Worm (Caenorhabditis elegans) whole organism, L2 larva: ENCODE results near the gene cyn-11.
A peak's percentile ranks its signal among the peaks of the same experiment; 100 is the strongest.

Experiments
- C34F6.9 ChIP-seq: fragments of 150-350 bp; optimal IDR thresholded peaks from 2 replicates; lab custom pipeline; 2014; ENCODE audit warnings: missing biosample characterization, missing genetic modification characterization
- F13H6.1 ChIP-seq: sonication (generic microtip); optimal IDR thresholded peaks from 2 replicates; lab custom pipeline; 2016; ENCODE audit warnings: missing genetic modification characterization, missing compliant biosample characterization
- R02D3.7 ChIP-seq: fragments of 150-350 bp; optimal IDR thresholded peaks from 2 replicates; lab custom pipeline; 2014; ENCODE audit warnings: missing biosample characterization, missing genetic modification characterization
- Y55F3AM.14 ChIP-seq: fragments of 200-800 bp; sonication (Bioruptor generic); optimal IDR thresholded peaks from 2 replicates; lab custom pipeline; 2018; ENCODE audit warnings: mild to moderate bottlenecking, missing genetic modification characterization, missing compliant biosample characterization
- ZK546.5 ChIP-seq: sonication (generic microtip); optimal IDR thresholded peaks from 2 replicates; lab custom pipeline; 2017; ENCODE audit warnings: missing biosample characterization, missing genetic modification characterization
- alr-1 ChIP-seq: fragments of 150-350 bp; optimal IDR thresholded peaks from 2 replicates; lab custom pipeline; 2014; ENCODE audit warnings: missing biosample characterization, missing genetic modification characterization
- ama-1 ChIP-seq: fragments of 150-350 bp; optimal IDR thresholded peaks from 2 replicates; lab custom pipeline; 2018; ENCODE audit warnings: inconsistent platforms
- blmp-1 ChIP-seq: sonication (generic microtip); optimal IDR thresholded peaks from 2 replicates; lab custom pipeline; 2017; ENCODE audit warnings: missing genetic modification characterization, mild to moderate bottlenecking, missing compliant biosample characterization, antibody characterized with exemption, moderate library complexity; ENCODE audit not compliant: insufficient read depth
- ceh-16 ChIP-seq: fragments of 150-350 bp; optimal IDR thresholded peaks from 2 replicates; lab custom pipeline; 2014; ENCODE audit warnings: missing biosample characterization, missing genetic modification characterization
- ceh-82 ChIP-seq: fragments of 150-350 bp; optimal IDR thresholded peaks from 2 replicates; lab custom pipeline; 2014; ENCODE audit warnings: missing biosample characterization, missing genetic modification characterization
- crh-2 ChIP-seq: sonication (generic microtip); optimal IDR thresholded peaks from 2 replicates; lab custom pipeline; 2017; ENCODE audit warnings: missing biosample characterization, missing genetic modification characterization
- egl-27 ChIP-seq: sonication (generic microtip); optimal IDR thresholded peaks from 3 replicates; lab custom pipeline; 2017; ENCODE audit warnings: missing biosample characterization, missing genetic modification reagents, missing genetic modification characterization
- elt-1 ChIP-seq: fragments of 150-350 bp; optimal IDR thresholded peaks from 2 replicates; lab custom pipeline; 2014; ENCODE audit warnings: missing biosample characterization, missing genetic modification characterization
- gmeb-1 ChIP-seq: fragments of 150-350 bp; optimal IDR thresholded peaks from 2 replicates; lab custom pipeline; 2014; ENCODE audit warnings: missing biosample characterization, missing genetic modification characterization
- lin-11 ChIP-seq: fragments of 150-350 bp; sonication (generic microtip); optimal IDR thresholded peaks from 2 replicates; lab custom pipeline; 2014; ENCODE audit warnings: missing biosample characterization, missing genetic modification characterization, inconsistent platforms, mixed read lengths
- lin-13 ChIP-seq: fragments of 150-350 bp; optimal IDR thresholded peaks from 2 replicates; lab custom pipeline; 2014; ENCODE audit warnings: missing biosample characterization, missing genetic modification reagents, missing genetic modification characterization
- lin-39 ChIP-seq: fragments of 150-350 bp; optimal IDR thresholded peaks from 2 replicates; lab custom pipeline; 2014; ENCODE audit warnings: missing biosample characterization, missing genetic modification reagents, missing genetic modification characterization
- lsy-2 ChIP-seq, 2 experiments: fragments of 150-350 bp in 1 of 2; sonication (generic microtip) in 1 of 2; optimal IDR thresholded peaks; 2 replicates each; lab custom pipeline; 2014 to 2017; ENCODE audit warnings: missing biosample characterization in 2 of 2, missing genetic modification characterization in 2 of 2
- mdl-1 ChIP-seq, 2 experiments: fragments of 150-350 bp in 1 of 2; sonication (generic microtip) in 1 of 2; optimal IDR thresholded peaks; 2 replicates each; lab custom pipeline; 2017; ENCODE audit warnings: missing biosample characterization in 2 of 2, missing genetic modification characterization in 2 of 2
- nhr-10 ChIP-seq: sonication (generic microtip); optimal IDR thresholded peaks from 2 replicates; lab custom pipeline; 2017; ENCODE audit warnings: missing biosample characterization, missing genetic modification characterization
- nhr-129 ChIP-seq: fragments of 150-350 bp; optimal IDR thresholded peaks from 2 replicates; lab custom pipeline; 2014; ENCODE audit warnings: missing biosample characterization, missing genetic modification characterization
- nhr-21 ChIP-seq: fragments of 150-350 bp; optimal IDR thresholded peaks from 2 replicates; lab custom pipeline; 2014; ENCODE audit warnings: missing biosample characterization, missing genetic modification characterization
- nhr-23 ChIP-seq: fragments of 150-350 bp; optimal IDR thresholded peaks from 2 replicates; lab custom pipeline; 2014; ENCODE audit warnings: missing biosample characterization, missing genetic modification reagents, missing genetic modification characterization
- nhr-237 ChIP-seq: fragments of 150-350 bp; optimal IDR thresholded peaks from 2 replicates; lab custom pipeline; 2014; ENCODE audit warnings: missing biosample characterization, missing genetic modification characterization
- nhr-25 ChIP-seq: fragments of 150-350 bp; sonication (generic microtip); optimal IDR thresholded peaks from 3 replicates; lab custom pipeline; 2014; ENCODE audit warnings: missing biosample characterization, missing genetic modification characterization
- nhr-6 ChIP-seq: fragments of 150-350 bp; optimal IDR thresholded peaks from 2 replicates; lab custom pipeline; 2014; ENCODE audit warnings: missing biosample characterization, missing genetic modification characterization
- nhr-77 ChIP-seq: fragments of 150-350 bp; optimal IDR thresholded peaks from 2 replicates; lab custom pipeline; 2014; ENCODE audit warnings: missing biosample characterization, missing genetic modification characterization
- sem-4 ChIP-seq: fragments of 150-350 bp; optimal IDR thresholded peaks from 2 replicates; lab custom pipeline; 2014; ENCODE audit warnings: missing biosample characterization, missing genetic modification reagents, missing genetic modification characterization
- sma-3 ChIP-seq: sonication (generic microtip); optimal IDR thresholded peaks from 2 replicates; lab custom pipeline; 2016; ENCODE audit warnings: missing genetic modification reagents, missing genetic modification characterization, missing compliant biosample characterization
- sma-9 ChIP-seq, 2 experiments: fragments of 150-350 bp in 1 of 2; sonication (generic microtip) in 1 of 2; optimal IDR thresholded peaks; 2 replicates each; lab custom pipeline; 2014 to 2016; ENCODE audit warnings: missing genetic modification characterization in 2 of 2, mild to moderate bottlenecking in 1 of 2, missing biosample characterization in 1 of 2, missing compliant biosample characterization in 1 of 2, missing genetic modification reagents in 1 of 2, moderate library complexity in 1 of 2
- unc-39 ChIP-seq: fragments of 150-350 bp; optimal IDR thresholded peaks from 2 replicates; lab custom pipeline; 2014; ENCODE audit warnings: missing biosample characterization, missing genetic modification characterization
- unc-55 ChIP-seq: fragments of 150-350 bp; sonication (generic microtip); optimal IDR thresholded peaks from 3 replicates; lab custom pipeline; 2014; ENCODE audit warnings: missing biosample characterization, missing genetic modification reagents, missing genetic modification characterization
- unc-62 ChIP-seq: fragments of 150-350 bp; optimal IDR thresholded peaks from 2 replicates; lab custom pipeline; 2014; ENCODE audit warnings: missing biosample characterization, missing genetic modification reagents, missing genetic modification characterization
- ztf-4 ChIP-seq: fragments of 150-350 bp; optimal IDR thresholded peaks from 2 replicates; lab custom pipeline; 2014; ENCODE audit warnings: missing biosample characterization, missing genetic modification characterization

The cyn-11 gene

DNA sequence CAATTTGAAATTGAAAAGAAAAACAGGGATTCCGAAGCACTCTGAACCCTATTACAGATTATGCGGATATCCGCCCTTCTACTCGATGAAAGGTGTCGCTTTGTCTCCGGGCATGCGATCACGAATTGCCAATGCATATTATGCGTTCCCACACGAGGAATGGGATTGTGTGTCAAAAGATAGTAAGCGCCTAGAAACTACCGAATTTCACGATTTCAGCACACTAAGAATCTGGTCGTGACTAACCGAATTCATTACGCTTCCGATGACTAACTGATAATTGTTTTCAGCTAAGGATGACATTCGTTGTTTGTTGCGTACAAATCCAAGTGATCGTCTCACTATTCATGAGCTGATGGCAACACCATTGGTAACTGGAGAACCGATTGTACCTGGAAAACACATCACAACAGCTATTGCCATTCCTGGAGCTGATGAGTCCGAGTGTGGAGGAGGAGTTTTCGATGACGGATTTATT is 30.3 kb upstream of the cyn-11 start:
- TF ChIP-seq unc-39 (tag; lab: Kevin White, UChicago), result no peak
- no peak for TF ChIP-seq ceh-82
- TF ChIP-seq sem-4 (tag; lab: Kevin White, UChicago), result peak; percentile 56
- TF ChIP-seq ama-1 (lab: Kevin White, UChicago), result peak; percentile 52
- TF ChIP-seq lin-11 (tag; lab: Kevin White, UChicago), result no peak
- TF ChIP-seq nhr-25, result peak; percentile 25
- no peak for TF ChIP-seq mdl-1 (tag; optimal IDR thresholded peaks at IDR 0.05; lab: Kevin White, UChicago)
- TF ChIP-seq lsy-2 (tag; optimal IDR thresholded peaks at IDR 0.05; lab: Kevin White, UChicago), result no peak
- TF ChIP-seq ceh-16, result no peak

DNA sequence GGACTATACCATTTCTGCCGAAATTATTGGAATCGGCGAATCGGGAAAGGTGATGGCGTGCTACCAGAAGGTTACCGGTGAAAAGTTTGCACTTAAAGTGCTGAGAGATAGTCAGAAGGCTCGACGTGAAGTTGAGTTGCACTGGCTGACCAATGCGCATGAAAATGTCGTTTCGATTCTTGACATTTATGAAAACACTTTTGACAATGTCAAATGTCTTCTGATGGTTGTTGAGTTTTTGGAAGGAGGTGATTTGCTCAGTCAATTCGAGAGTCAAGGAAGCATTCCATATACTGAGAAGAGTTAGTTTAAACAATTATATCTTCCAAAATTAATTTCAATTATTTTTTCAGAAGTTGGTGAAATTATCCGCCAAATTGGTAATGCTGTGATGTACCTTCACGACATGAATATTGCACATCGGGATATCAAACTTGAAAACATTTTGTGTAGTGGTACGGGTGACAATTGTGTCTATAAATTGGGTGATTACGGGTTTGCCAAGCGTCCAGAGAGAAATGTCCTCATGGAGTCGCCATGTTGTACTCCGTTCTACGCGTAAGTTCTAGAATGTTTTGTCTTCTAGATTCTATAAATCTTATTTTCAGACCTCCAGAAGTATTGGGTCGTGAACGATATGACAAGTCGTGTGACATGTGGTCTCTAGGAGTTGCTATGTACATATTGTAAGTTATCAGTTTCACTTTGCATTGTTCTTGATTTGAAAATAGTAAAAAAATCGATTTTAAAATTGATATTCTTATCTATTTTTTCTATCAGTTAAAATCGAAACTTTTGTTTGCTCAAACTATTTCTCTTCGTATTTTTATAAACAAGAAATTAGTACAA is 29.6 kb upstream of the cyn-11 start:
- peak in 1 of 2 experiments; percentile 20 for TF ChIP-seq lsy-2 (tag; optimal IDR thresholded peaks at IDR 0.05; lab: Kevin White, UChicago)
- TF ChIP-seq ama-1 (lab: Kevin White, UChicago), result peak; percentile 4
- peak; percentile 37 for TF ChIP-seq lin-13
- TF ChIP-seq nhr-23, result no peak

DNA sequence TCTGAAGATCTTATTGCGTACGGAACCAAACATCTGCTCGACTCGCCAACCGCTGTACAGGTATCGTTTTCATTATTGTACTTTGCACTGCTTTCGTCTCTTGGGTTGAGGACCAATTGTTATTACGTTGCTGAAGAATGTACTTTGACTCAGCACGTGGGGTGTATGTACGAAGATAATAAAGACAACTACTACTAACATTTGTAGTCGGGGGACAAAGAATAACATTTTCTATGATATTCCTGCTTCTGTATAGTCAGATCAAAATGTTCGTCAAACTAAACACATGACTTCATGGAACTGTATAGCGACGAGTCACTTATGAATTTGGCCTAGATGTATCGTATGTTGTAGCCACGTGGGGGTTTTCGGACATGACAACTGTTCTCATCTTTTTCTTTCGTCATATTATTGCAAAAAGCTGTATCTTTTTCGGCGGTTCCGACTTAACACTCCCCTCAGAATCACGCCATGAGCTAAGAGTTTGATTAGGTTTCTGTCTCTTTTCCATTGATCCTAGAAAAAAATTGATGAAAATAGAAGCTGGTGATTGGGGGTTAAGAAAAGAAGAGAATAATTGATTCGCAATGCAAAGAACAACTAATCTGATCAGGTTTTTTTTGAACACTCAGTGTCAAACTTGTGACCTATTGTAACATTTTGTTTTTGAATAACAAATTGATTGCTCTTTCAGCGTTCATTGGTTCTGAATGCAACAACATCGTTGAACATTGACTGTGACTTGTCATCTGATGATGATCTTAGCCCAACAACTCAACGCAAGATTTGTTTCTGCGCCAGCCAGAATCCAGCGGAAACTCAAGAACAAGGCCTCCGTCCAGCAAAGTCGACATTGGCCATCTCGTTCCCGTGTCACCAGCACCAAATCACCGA is 28.7 kb upstream of the cyn-11 start:
- TF ChIP-seq nhr-21 (tag; lab: Kevin White, UChicago), result peak; percentile 22
- TF ChIP-seq lsy-2 (tag; optimal IDR thresholded peaks at IDR 0.05; lab: Kevin White, UChicago), result peak in 1 of 2 experiments; percentile 23
- peak; percentile 91 for TF ChIP-seq ama-1 (lab: Kevin White, UChicago)
- TF ChIP-seq R02D3.7 (tag; lab: Kevin White, UChicago), result no peak
- TF ChIP-seq sma-3 (GFP tag; lab: Kevin White, UChicago), result no peak
- no peak for TF ChIP-seq gmeb-1 (tag; lab: Kevin White, UChicago)
- peak; percentile 35 for TF ChIP-seq ztf-4
- no peak for TF ChIP-seq lin-11 (tag; lab: Kevin White, UChicago)
- TF ChIP-seq sem-4 (tag; lab: Kevin White, UChicago), result peak; percentile 36
- TF ChIP-seq nhr-129 (tag; lab: Kevin White, UChicago), result peak; percentile 72
- TF ChIP-seq ceh-16, result no peak
- TF ChIP-seq F13H6.1, result peak; percentile 29
- TF ChIP-seq nhr-77 (tag; lab: Kevin White, UChicago), result no peak
- no peak for TF ChIP-seq nhr-10 (tag; lab: Kevin White, UChicago)
- TF ChIP-seq sma-9 (GFP tag; optimal IDR thresholded peaks at IDR 0.05; lab: Kevin White, UChicago), result peak; percentile 75
- no peak for TF ChIP-seq sma-9 (tag; optimal IDR thresholded peaks at IDR 0.05; lab: Kevin White, UChicago)
- no peak for TF ChIP-seq Y55F3AM.14
- TF ChIP-seq elt-1, result no peak
- TF ChIP-seq unc-62 (GFP tag; lab: Kevin White, UChicago), result no peak
- TF ChIP-seq crh-2 (tag; lab: Kevin White, UChicago), result peak; percentile 39
- TF ChIP-seq unc-55 (GFP tag; lab: Kevin White, UChicago), result no peak
- TF ChIP-seq C34F6.9 (tag; lab: Kevin White, UChicago), result no peak
- TF ChIP-seq nhr-25, result peak; percentile 2
- TF ChIP-seq mdl-1 (tag; optimal IDR thresholded peaks at IDR 0.05; lab: Kevin White, UChicago), result peak; percentile 33 to 47
- TF ChIP-seq, all 48 proteins: peak for 11

DNA sequence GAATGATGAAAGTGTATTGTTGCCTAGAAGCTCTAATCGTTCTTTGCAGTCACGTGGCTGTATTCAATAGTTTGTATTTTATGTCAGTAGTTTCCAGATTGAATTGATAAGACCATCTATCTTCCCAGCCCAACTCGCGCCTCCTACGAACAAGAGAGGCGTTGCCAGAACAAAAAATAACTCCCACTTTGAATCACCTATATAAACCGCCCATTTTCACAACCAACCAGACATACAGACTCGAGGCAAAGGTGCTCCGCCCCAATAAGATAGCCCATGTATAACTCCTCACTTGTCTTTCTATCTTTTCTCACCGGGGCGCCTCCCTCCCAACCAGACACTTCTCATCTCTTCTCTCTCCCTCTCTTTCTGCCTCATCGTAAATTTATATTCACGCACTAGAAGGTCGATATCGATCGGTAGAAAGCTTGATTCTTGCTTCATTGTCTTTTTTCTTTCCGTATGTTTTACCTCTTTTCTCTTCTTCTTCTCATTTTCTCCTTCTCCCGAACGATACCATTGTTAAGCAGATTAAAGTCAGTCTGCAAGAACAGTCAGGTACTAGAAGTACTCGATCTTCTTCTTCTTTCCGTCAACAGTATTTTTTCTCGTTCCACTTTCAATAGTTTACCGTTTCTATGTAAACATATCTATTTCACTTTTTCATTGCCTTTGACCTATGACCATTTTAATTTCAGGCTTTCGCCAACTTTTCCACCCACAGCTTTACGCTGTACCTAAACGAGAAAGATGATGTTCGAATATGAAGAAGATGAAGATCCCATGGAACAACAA is 27.5 kb upstream of the cyn-11 start, which contains the start of gene mak-1:
Gene mak-1 (plus strand): TSS at position 693 of the 795 bp plus-strand sequence.
- peak; percentile 31 for TF ChIP-seq blmp-1 (tag; lab: Kevin White, UChicago)
- TF ChIP-seq nhr-237 (tag; lab: Kevin White, UChicago), result no peak
- peak; percentile 67 for TF ChIP-seq nhr-25
- TF ChIP-seq sma-9 (GFP tag; optimal IDR thresholded peaks at IDR 0.05; lab: Kevin White, UChicago), result peak; percentile 92
- no peak for TF ChIP-seq sma-9 (tag; optimal IDR thresholded peaks at IDR 0.05; lab: Kevin White, UChicago)
- TF ChIP-seq nhr-6 (tag; lab: Kevin White, UChicago), result no peak
- peak; percentile 51 for TF ChIP-seq F13H6.1
- TF ChIP-seq mdl-1 (tag; optimal IDR thresholded peaks at IDR 0.05; lab: Kevin White, UChicago), result peak; percentile 11 to 28
- peak; percentile 37 for TF ChIP-seq nhr-21 (tag; lab: Kevin White, UChicago)
- peak; percentile 58 for TF ChIP-seq nhr-129 (tag; lab: Kevin White, UChicago)
- TF ChIP-seq gmeb-1 (tag; lab: Kevin White, UChicago), result peak; percentile 19
- no peak for TF ChIP-seq lin-39 (tag; lab: Kevin White, UChicago)
- TF ChIP-seq ZK546.5 (tag; lab: Kevin White, UChicago), result no peak
- peak; percentile 44 for TF ChIP-seq lin-13
- TF ChIP-seq ama-1 (lab: Kevin White, UChicago), result peak; percentile 92
- no peak for TF ChIP-seq egl-27
- no peak for TF ChIP-seq alr-1 (tag; lab: Kevin White, UChicago)
